Worm (Caenorhabditis elegans) whole organism, late embryonic: ENCODE results near the gene str-166.

Source experiments
- C38D4.7 ChIP-seq: fragments of 200-800 bp; sonication (Bioruptor generic); optimal IDR thresholded peaks from 2 replicates; lab custom pipeline; 2018; ENCODE audit warnings: mild to moderate bottlenecking, missing genetic modification characterization, moderate library complexity, missing compliant biosample characterization
- K02D7.2 ChIP-seq: sonication (generic microtip); optimal IDR thresholded peaks from 2 replicates; lab custom pipeline; 2017; ENCODE audit warnings: mild to moderate bottlenecking, missing genetic modification characterization, missing compliant biosample characterization
- Y22D7AL.16 ChIP-seq: sonication (generic microtip); optimal IDR thresholded peaks from 2 replicates; lab custom pipeline; 2016; ENCODE audit warnings: missing genetic modification characterization, missing compliant biosample characterization
- ama-1 ChIP-seq: fragments of 150-350 bp; optimal IDR thresholded peaks from 2 replicates; lab custom pipeline; 2014
- ceh-14 ChIP-seq: sonication (generic microtip); optimal IDR thresholded peaks from 2 replicates; lab custom pipeline; 2016; ENCODE audit warnings: missing genotype, missing genetic modification characterization, missing compliant biosample characterization
- ceh-2 ChIP-seq: sonication (generic microtip); optimal IDR thresholded peaks from 2 replicates; lab custom pipeline; 2016; ENCODE audit warnings: missing genotype, missing genetic modification characterization, missing compliant biosample characterization
- ceh-24 ChIP-seq: sonication (generic microtip); optimal IDR thresholded peaks from 2 replicates; lab custom pipeline; 2016; ENCODE audit warnings: mild to moderate bottlenecking, missing genetic modification characterization, missing compliant biosample characterization
- ceh-30 ChIP-seq: fragments of 150-350 bp; optimal IDR thresholded peaks from 2 replicates; lab custom pipeline; 2014; ENCODE audit warnings: missing biosample characterization, missing genetic modification characterization
- ceh-31 ChIP-seq: sonication (generic microtip); optimal IDR thresholded peaks from 2 replicates; lab custom pipeline; 2016; ENCODE audit warnings: missing genetic modification characterization, missing compliant biosample characterization
- ceh-45 ChIP-seq: fragments of 200-800 bp; sonication (Bioruptor generic); IDR thresholded peaks from 2 replicates; pipeline ENCODE4 v1.3.6; 2022; ENCODE audit warnings: missing genetic modification reagents, missing genetic modification characterization, missing compliant biosample characterization
- ceh-9 ChIP-seq: sonication (generic microtip); optimal IDR thresholded peaks from 2 replicates; lab custom pipeline; 2016; ENCODE audit warnings: mild to moderate bottlenecking, missing genetic modification characterization, inconsistent platforms, missing compliant biosample characterization
- che-1 ChIP-seq: sonication (generic microtip); optimal IDR thresholded peaks from 2 replicates; lab custom pipeline; 2016; ENCODE audit warnings: mild to moderate bottlenecking, missing genetic modification characterization, missing compliant biosample characterization
- dmd-4 ChIP-seq: sonication (generic microtip); optimal IDR thresholded peaks from 2 replicates; lab custom pipeline; 2016; ENCODE audit warnings: borderline replicate concordance, missing genetic modification characterization, missing compliant biosample characterization
- elt-2 ChIP-seq: sonication (generic microtip); optimal IDR thresholded peaks from 2 replicates; lab custom pipeline; 2016; ENCODE audit warnings: missing genetic modification reagents, missing genetic modification characterization, missing compliant biosample characterization
- elt-4 ChIP-seq: sonication (generic microtip); optimal IDR thresholded peaks from 2 replicates; lab custom pipeline; 2016; ENCODE audit warnings: missing genetic modification characterization, missing compliant biosample characterization
- fax-1 ChIP-seq: sonication (generic microtip); optimal IDR thresholded peaks from 2 replicates; lab custom pipeline; 2016; ENCODE audit warnings: missing genotype, missing genetic modification characterization, missing compliant biosample characterization
- fkh-6 ChIP-seq: sonication (generic microtip); optimal IDR thresholded peaks from 2 replicates; lab custom pipeline; 2016; ENCODE audit warnings: missing genetic modification characterization, missing compliant biosample characterization
- gmeb-2 ChIP-seq: sonication (generic microtip); optimal IDR thresholded peaks from 2 replicates; lab custom pipeline; 2016; ENCODE audit warnings: missing genetic modification characterization, inconsistent platforms, missing compliant biosample characterization
- hlh-6 ChIP-seq: sonication (generic microtip); optimal IDR thresholded peaks from 2 replicates; lab custom pipeline; 2016; ENCODE audit warnings: missing genotype, missing genetic modification characterization, missing compliant biosample characterization
- hlh-8 ChIP-seq: sonication (generic microtip); optimal IDR thresholded peaks from 2 replicates; lab custom pipeline; 2016; ENCODE audit warnings: missing genotype, missing genetic modification characterization, missing compliant biosample characterization
- lim-6 ChIP-seq: sonication (generic microtip); optimal IDR thresholded peaks from 2 replicates; lab custom pipeline; 2016; ENCODE audit warnings: missing genetic modification characterization, missing compliant biosample characterization
- lin-11 ChIP-seq: fragments of 200-800 bp; sonication (Bioruptor generic); optimal IDR thresholded peaks from 2 replicates; lab custom pipeline; 2018; ENCODE audit warnings: mild to moderate bottlenecking, missing genetic modification characterization, missing compliant biosample characterization
- nfya-1 ChIP-seq: sonication (generic microtip); optimal IDR thresholded peaks from 2 replicates; lab custom pipeline; 2017; ENCODE audit warnings: missing genetic modification characterization, mild to moderate bottlenecking, missing compliant biosample characterization, antibody characterized with exemption, moderate library complexity
- nhr-11 ChIP-seq: fragments of 150-350 bp; optimal IDR thresholded peaks from 2 replicates; lab custom pipeline; 2014; ENCODE audit warnings: missing biosample characterization, missing genetic modification characterization
- npax-4 ChIP-seq: sonication (generic microtip); optimal IDR thresholded peaks from 2 replicates; lab custom pipeline; 2016; ENCODE audit warnings: missing genetic modification characterization, missing compliant biosample characterization
- odd-2 ChIP-seq: sonication (generic microtip); optimal IDR thresholded peaks from 2 replicates; lab custom pipeline; 2017; ENCODE audit warnings: antibody characterized with exemption, mild to moderate bottlenecking, missing genetic modification characterization, missing compliant biosample characterization
- pat-9 ChIP-seq: fragments of 200-800 bp; sonication (Bioruptor generic); optimal IDR thresholded peaks from 2 replicates; lab custom pipeline; 2018; ENCODE audit warnings: mild to moderate bottlenecking, missing genetic modification characterization, moderate library complexity, missing compliant biosample characterization
- pax-1 ChIP-seq: fragments of 150-350 bp; optimal IDR thresholded peaks from 2 replicates; lab custom pipeline; 2014; ENCODE audit warnings: missing biosample characterization, missing genetic modification characterization
- pha-2 ChIP-seq: sonication (generic microtip); optimal IDR thresholded peaks from 2 replicates; lab custom pipeline; 2017; ENCODE audit warnings: mild to moderate bottlenecking, missing genetic modification characterization, missing compliant biosample characterization
- pros-1 ChIP-seq: fragments of 150-350 bp; optimal IDR thresholded peaks from 2 replicates; lab custom pipeline; 2014; ENCODE audit warnings: missing biosample characterization, missing genetic modification reagents, missing genetic modification characterization
- sdc-2 ChIP-seq: sonication (generic microtip); optimal IDR thresholded peaks from 2 replicates; lab custom pipeline; 2016; ENCODE audit warnings: missing genotype, missing genetic modification characterization, missing compliant biosample characterization
- sox-2 ChIP-seq: fragments of 200-800 bp; sonication (Bioruptor generic); IDR thresholded peaks from 2 replicates; pipeline ENCODE4 v1.3.6; 2022; ENCODE audit warnings: missing genetic modification reagents, missing genetic modification characterization, missing compliant biosample characterization
- sox-4 ChIP-seq: sonication (generic microtip); optimal IDR thresholded peaks from 2 replicates; lab custom pipeline; 2017; ENCODE audit warnings: mild to moderate bottlenecking, missing genetic modification characterization, inconsistent platforms, missing compliant biosample characterization
- tbx-2 ChIP-seq: sonication (generic microtip); optimal IDR thresholded peaks from 2 replicates; lab custom pipeline; 2016; ENCODE audit warnings: missing genetic modification characterization, missing compliant biosample characterization
- unc-3 ChIP-seq, 2 experiments: fragments of 200-800 bp in 1 of 2; sonication (Bioruptor generic) in 1 of 2; sonication (generic microtip) in 1 of 2; conservative IDR thresholded peaks in 1 of 2; optimal IDR thresholded peaks in 1 of 2; 2 replicates each; pipeline versions ENCODE4 v1.3.6 to Lab custom; 2016 to 2022; ENCODE audit warnings: missing compliant biosample characterization in 2 of 2, missing genetic modification characterization in 2 of 2, missing genetic modification reagents in 1 of 2
- unc-42 ChIP-seq: sonication (generic microtip); optimal IDR thresholded peaks from 2 replicates; lab custom pipeline; 2016; ENCODE audit warnings: missing genotype, missing genetic modification characterization, missing compliant biosample characterization
- unc-86 ChIP-seq: sonication (generic microtip); optimal IDR thresholded peaks from 2 replicates; lab custom pipeline; 2016; ENCODE audit warnings: missing genetic modification characterization, missing compliant biosample characterization

The str-166 gene

DNA sequence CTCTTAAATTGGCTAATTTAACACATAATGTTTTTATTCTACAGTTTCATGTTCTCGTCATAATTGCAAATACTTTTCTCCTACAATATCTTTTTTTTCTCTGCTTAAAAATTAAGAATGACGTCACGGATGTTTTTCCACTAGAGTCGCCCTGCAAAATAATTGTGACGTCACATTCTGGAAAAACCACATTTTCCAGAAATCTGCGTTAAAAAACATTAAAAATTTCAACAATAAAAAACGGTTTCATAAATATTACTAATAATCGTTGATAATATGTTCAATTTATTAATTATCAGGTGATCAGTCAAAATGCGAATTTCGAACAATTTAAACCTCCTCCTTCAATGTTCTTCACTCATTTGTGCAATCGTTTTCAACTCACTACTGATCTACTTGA, at the start of gene str-166:
Gene str-166, plus strand, starts transcription at position 301 of the 400 bp plus-strand sequence.
- no peak for TF ChIP-seq hlh-8 (tag; lab: Kevin White, UChicago)
- TF ChIP-seq ceh-24 (tag; lab: Kevin White, UChicago) = no peak
- no peak for TF ChIP-seq unc-42 (tag; lab: Kevin White, UChicago)
- no peak for TF ChIP-seq fkh-6
- TF ChIP-seq sox-2 (GFP tag; lab: Robert Waterston, UW) = no peak
- TF ChIP-seq ama-1 (lab: Kevin White, UChicago) = no peak
- no peak for TF ChIP-seq C38D4.7 (GFP tag; lab: Kevin White, UChicago)
- no peak for TF ChIP-seq ceh-30 (tag; lab: Kevin White, UChicago)
- no peak for TF ChIP-seq ceh-31 (tag; lab: Kevin White, UChicago)
- no peak for TF ChIP-seq nfya-1 (tag; lab: Kevin White, UChicago)
- no peak for TF ChIP-seq npax-4 (tag; lab: Kevin White, UChicago)
- no peak for TF ChIP-seq dmd-4 (tag; lab: Kevin White, UChicago)
- TF ChIP-seq ceh-14 = no peak
- no peak for TF ChIP-seq ceh-9 (tag; lab: Kevin White, UChicago)
- no peak for TF ChIP-seq hlh-6 (tag; lab: Kevin White, UChicago)

DNA sequence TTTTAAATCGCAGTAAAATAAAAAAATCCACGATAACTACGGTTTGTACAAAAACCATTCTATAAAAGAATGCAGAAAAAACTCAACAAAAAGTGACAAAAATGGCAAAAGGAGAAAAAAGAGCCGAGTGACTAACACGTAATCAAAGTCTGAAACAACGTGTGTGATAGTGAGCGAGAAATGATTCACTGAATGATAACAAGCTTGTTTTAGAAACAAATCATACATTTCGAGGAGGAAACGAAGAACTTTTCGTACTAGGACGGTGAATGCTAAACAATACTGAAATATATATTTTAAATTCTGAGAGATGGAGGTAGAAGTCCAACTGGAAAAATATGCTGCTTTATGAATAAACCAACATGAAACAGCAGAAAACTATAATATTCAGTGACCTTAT, 42.1 kb upstream of the str-166 start:
- TF ChIP-seq ceh-31 (tag; lab: Kevin White, UChicago) (no peak), elt-4 (no peak), pros-1 (tag; lab: Kevin White, UChicago) (no peak), lin-11 (tag; lab: Kevin White, UChicago) (no peak), pax-1 (no peak), nhr-11 (no peak), che-1 (tag; lab: Kevin White, UChicago) (no peak), sdc-2 (tag; lab: Kevin White, UChicago) (no peak), sox-2 (GFP tag; lab: Robert Waterston, UW) (no peak), ceh-45 (GFP tag; lab: Robert Waterston, UW) (no peak)

DNA sequence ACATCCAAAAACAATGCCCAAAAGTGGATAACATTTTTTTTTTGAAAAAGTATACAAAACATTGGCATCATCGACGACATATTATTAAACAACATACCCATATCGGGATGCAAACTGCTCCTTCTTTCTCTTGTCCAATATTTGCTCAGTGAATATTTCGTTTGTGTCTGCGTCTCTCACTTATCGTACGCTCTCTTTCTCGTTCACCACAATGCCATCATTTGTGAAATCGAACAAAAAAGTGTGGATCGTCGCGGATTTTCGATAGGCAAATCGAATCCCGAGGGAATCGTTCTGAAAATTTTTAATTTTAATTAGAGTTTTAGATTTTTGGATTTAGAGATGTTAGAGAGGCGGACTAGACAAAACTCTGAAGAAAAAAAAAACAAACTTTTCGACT, 37.3 kb upstream of the str-166 start, which contains the start of gene tat-2:
Gene tat-2, minus strand, starts transcription at position 101 of the 400 bp plus-strand sequence.
- TF ChIP-seq odd-2 = no peak
- TF ChIP-seq lin-11 (tag; lab: Kevin White, UChicago) = no peak
- no peak for TF ChIP-seq ama-1 (lab: Kevin White, UChicago)
- TF ChIP-seq pat-9 (tag; lab: Kevin White, UChicago) = no peak
- no peak for TF ChIP-seq fax-1
- TF ChIP-seq ceh-30 (tag; lab: Kevin White, UChicago) = no peak

DNA sequence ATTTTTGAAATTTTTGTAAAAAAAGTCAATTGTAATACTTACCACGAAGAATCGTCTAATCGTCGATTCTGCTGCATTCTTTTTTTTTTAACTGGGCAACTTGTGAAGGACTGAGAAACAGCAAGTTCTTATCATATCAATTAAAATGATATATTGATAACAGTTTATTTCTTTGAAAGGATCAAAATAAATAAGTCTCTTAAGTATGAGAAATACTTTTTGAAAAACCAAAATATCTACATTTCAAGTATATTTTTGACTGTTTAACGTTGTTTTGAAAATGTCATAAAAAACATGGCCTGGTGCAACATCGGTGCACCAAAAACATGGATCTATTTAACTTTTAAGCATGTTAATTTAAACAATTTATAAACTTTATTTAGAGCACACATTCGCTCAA, 27.9 kb upstream of the str-166 start, which contains the start of gene Y17G9A.2:
Gene Y17G9A.2, minus strand, starts transcription at position 101 of the 400 bp plus-strand sequence.
- TF ChIP-seq pha-2 (tag; lab: Kevin White, UChicago) (no peak), unc-42 (tag; lab: Kevin White, UChicago) (no peak), unc-3 (GFP tag; conservative IDR thresholded peaks at IDR 0.05; lab: Robert Waterston, UW) (no peak), unc-3 (tag; optimal IDR thresholded peaks at IDR 0.05; lab: Kevin White, UChicago) (no peak), che-1 (tag; lab: Kevin White, UChicago) (no peak), gmeb-2 (tag; lab: Kevin White, UChicago) (no peak), nhr-11 (no peak), Y22D7AL.16 (tag; lab: Kevin White, UChicago) (no peak), npax-4 (tag; lab: Kevin White, UChicago) (no peak), elt-2 (tag; lab: Kevin White, UChicago) (no peak), K02D7.2 (tag; lab: Kevin White, UChicago) (no peak), unc-86 (tag; lab: Kevin White, UChicago) (no peak), tbx-2 (tag; lab: Kevin White, UChicago) (no peak), ceh-30 (tag; lab: Kevin White, UChicago) (no peak), lim-6 (tag; lab: Kevin White, UChicago) (no peak), sox-4 (tag; lab: Kevin White, UChicago) (no peak), ceh-2 (tag; lab: Kevin White, UChicago) (no peak)
